Fruit fly (Drosophila melanogaster): Measurements from ENCODE around the gene lz.

lz gene

DNA sequence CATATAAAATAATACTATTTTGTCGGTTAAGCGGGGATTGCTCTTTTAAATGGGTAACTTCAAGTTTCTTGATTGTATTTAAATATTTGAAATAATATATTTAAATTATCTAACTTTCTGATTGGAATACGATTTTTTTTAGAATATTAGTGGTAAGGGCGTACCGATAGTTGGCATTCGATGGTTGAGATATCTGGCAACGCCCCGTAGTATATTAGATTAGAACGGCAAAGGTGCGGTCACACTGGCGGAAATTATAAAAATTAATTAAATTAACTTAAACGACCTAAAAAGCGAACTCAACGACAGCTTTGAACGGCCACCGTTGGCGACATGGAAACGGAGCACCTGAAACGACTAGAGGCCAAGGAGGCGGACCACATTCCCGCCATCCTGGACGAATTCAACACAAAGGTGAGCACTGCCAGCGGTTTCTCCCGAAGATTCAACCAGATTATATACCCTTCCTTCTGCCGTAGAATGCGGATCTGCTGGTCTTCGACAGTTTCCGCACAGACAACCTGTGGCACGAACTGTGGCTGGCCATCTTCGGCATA is 28.4 kb upstream of the lz start, which contains the start of gene ric8a (continued):
- no peak for TF ChIP-seq exex (tag; optimal IDR thresholded peaks at IDR 0.05)
- no peak for TF ChIP-seq ap (GFP tag; IDR thresholded peaks at IDR 0.05)
- no peak for TF ChIP-seq sima (GFP tag; optimal IDR thresholded peaks at IDR 0.05)
- TF ChIP-seq CG17568 (GFP tag; optimal IDR thresholded peaks at IDR 0.05): no peak
- TF ChIP-seq CG7357 (GFP tag; IDR thresholded peaks at IDR 0.05): no peak
- TF ChIP-seq CG30403 (GFP tag; optimal IDR thresholded peaks at IDR 0.05): no peak
- TF ChIP-seq CG8924 (tag; optimal IDR thresholded peaks at IDR 0.05): peak; percentile 35
- TF ChIP-seq CG7839 (tag; optimal IDR thresholded peaks at IDR 0.05): no peak
- TF ChIP-seq grn (GFP tag; optimal IDR thresholded peaks at IDR 0.05): no peak
- TF ChIP-seq E2f2 (GFP tag; IDR thresholded peaks at IDR 0.05): peak; percentile 36; the same call in 1 of the 2 replicates
- no peak for TF ChIP-seq sens-2 (GFP tag; IDR thresholded peaks at IDR 0.05)
- no peak for TF ChIP-seq gce (GFP tag; IDR thresholded peaks at IDR 0.05)
- no peak for TF ChIP-seq Hey (tag; optimal IDR thresholded peaks at IDR 0.05)
- TF ChIP-seq mam (GFP tag; optimal IDR thresholded peaks at IDR 0.05): no peak
- no peak for TF ChIP-seq eve (GFP tag; optimal IDR thresholded peaks at IDR 0.05)
- TF ChIP-seq Taf1 (GFP tag; IDR thresholded peaks at IDR 0.05): no peak
- no peak for TF ChIP-seq pita (GFP tag; optimal IDR thresholded peaks at IDR 0.05)
- no peak for TF ChIP-seq Ravus (GFP tag; IDR thresholded peaks at IDR 0.05)
- TF ChIP-seq run (tag; optimal IDR thresholded peaks at IDR 0.05): no peak
- peak; percentile 38; the same call in 1 of the 2 replicates for TF ChIP-seq vvl (GFP tag; IDR thresholded peaks at IDR 0.05)
- TF ChIP-seq C15 (GFP tag; IDR thresholded peaks at IDR 0.05): no peak
- no peak for TF ChIP-seq ham (GFP tag; IDR thresholded peaks at IDR 0.05)
- TF ChIP-seq CG34422 (GFP tag; IDR thresholded peaks at IDR 0.05): no peak
- peak; percentile 85 for TF ChIP-seq CG16813 (GFP tag; IDR thresholded peaks at IDR 0.05; ENCODE audit: partially characterized antibody)
- TF ChIP-seq dimm (GFP tag; IDR thresholded peaks at IDR 0.05): no peak
- TF ChIP-seq CG16815 (GFP tag; optimal IDR thresholded peaks at IDR 0.05): no peak
- no peak for TF ChIP-seq CG15011 (GFP tag; optimal IDR thresholded peaks at IDR 0.05)
- TF ChIP-seq Kr (GFP tag; optimal IDR thresholded peaks at IDR 0.05): no peak
- TF ChIP-seq toy (GFP tag; IDR thresholded peaks at IDR 0.05): no peak
- no peak for TF ChIP-seq Sry-β (GFP tag; optimal IDR thresholded peaks at IDR 0.05)
- no peak for TF ChIP-seq chn (GFP tag; optimal IDR thresholded peaks at IDR 0.05)
- no peak for TF ChIP-seq Myb (GFP tag; optimal IDR thresholded peaks at IDR 0.05)
- no peak for TF ChIP-seq Adf1 (GFP tag; IDR thresholded peaks at IDR 0.05)
- no peak for TF ChIP-seq PHDP (tag; optimal IDR thresholded peaks at IDR 0.05)
- no peak for TF ChIP-seq CG11696 (GFP tag; IDR thresholded peaks at IDR 0.05)
- TF ChIP-seq Fer3 (tag; optimal IDR thresholded peaks at IDR 0.05): no peak
- no peak for TF ChIP-seq BtbVII (GFP tag; optimal IDR thresholded peaks at IDR 0.05)
- TF ChIP-seq Doc3 (GFP tag; IDR thresholded peaks at IDR 0.05; ENCODE audit: partially characterized antibody): peak; percentile 55
- TF ChIP-seq CG15269 (tag; optimal IDR thresholded peaks at IDR 0.05): no peak
- TF ChIP-seq CG10462 (GFP tag; optimal IDR thresholded peaks at IDR 0.05): no peak
- no peak for TF ChIP-seq sisA (GFP tag; IDR thresholded peaks at IDR 0.05)
- no peak for TF ChIP-seq HHEX (GFP tag; optimal IDR thresholded peaks at IDR 0.05)
- TF ChIP-seq NC2β (GFP tag; optimal IDR thresholded peaks at IDR 0.05): no peak
- TF ChIP-seq CG9797 (GFP tag; optimal IDR thresholded peaks at IDR 0.05): peak; percentile 70
- TF ChIP-seq pnt (GFP tag; optimal IDR thresholded peaks at IDR 0.05): no peak
- TF ChIP-seq CG17385 (GFP tag; optimal IDR thresholded peaks at IDR 0.05): no peak
- peak; percentile 21 for TF ChIP-seq CG2116 (GFP tag; optimal IDR thresholded peaks at IDR 0.05)
- TF ChIP-seq CG16779 (GFP tag; IDR thresholded peaks at IDR 0.05): no peak
- TF ChIP-seq seq (GFP tag; IDR thresholded peaks at IDR 0.05): no peak
- TF ChIP-seq CG10321 (GFP tag; IDR thresholded peaks at IDR 0.05): no peak
- peak; percentile 99 for TF ChIP-seq CG7745 (tag; optimal IDR thresholded peaks at IDR 0.05)
- no peak for TF ChIP-seq rib (GFP tag; IDR thresholded peaks at IDR 0.05)

All from whole organism, embryonic.